Worm (Caenorhabditis elegans) whole organism, L1 larva: ENCODE results near the gene twk-9.

Experiments
- C16A3.4 ChIP-seq: fragments of 150-350 bp; optimal IDR thresholded peaks from 2 replicates; lab custom pipeline; 2014; ENCODE audit warnings: missing biosample characterization, missing genetic modification characterization
- Y116A8C.19 ChIP-seq: sonication (generic microtip); optimal IDR thresholded peaks from 2 replicates; lab custom pipeline; 2016; ENCODE audit warnings: missing compliant biosample characterization, missing genetic modification characterization, borderline replicate concordance
- aha-1 ChIP-seq: fragments of 150-350 bp; optimal IDR thresholded peaks from 2 replicates; lab custom pipeline; 2014; ENCODE audit warnings: missing biosample characterization, missing genetic modification characterization
- alr-1 ChIP-seq: fragments of 200-800 bp; sonication (Bioruptor generic); optimal IDR thresholded peaks from 2 replicates; lab custom pipeline; 2018; ENCODE audit warnings: borderline replicate concordance, mild to moderate bottlenecking, missing genetic modification characterization, missing compliant biosample characterization
- aly-2 ChIP-seq: fragments of 150-350 bp; optimal IDR thresholded peaks from 2 replicates; lab custom pipeline; 2014; ENCODE audit warnings: missing biosample characterization, missing genetic modification characterization
- ama-1 ChIP-seq: fragments of 150-350 bp; optimal IDR thresholded peaks from 2 replicates; lab custom pipeline; 2014
- blmp-1 ChIP-seq: fragments of 150-350 bp; optimal IDR thresholded peaks from 2 replicates; lab custom pipeline; 2014; ENCODE audit warnings: missing biosample characterization, missing genetic modification characterization
- ceh-63 ChIP-seq: fragments of 200-800 bp; sonication (Bioruptor generic); optimal IDR thresholded peaks from 2 replicates; lab custom pipeline; 2018; ENCODE audit warnings: mild to moderate bottlenecking, missing genetic modification characterization, missing compliant biosample characterization
- ceh-8 ChIP-seq: fragments of 200-800 bp; sonication (Bioruptor generic); optimal IDR thresholded peaks from 2 replicates; lab custom pipeline; 2018; ENCODE audit warnings: mild to moderate bottlenecking, missing genetic modification characterization, moderate library complexity, missing compliant biosample characterization
- ceh-82 ChIP-seq, 3 experiments: fragments of 150-350 bp in 1 of 3; sonication (generic microtip) in 2 of 3; optimal IDR thresholded peaks; 2 replicates each; lab custom pipeline; 2014 to 2017; ENCODE audit warnings: missing biosample characterization in 3 of 3, missing genetic modification characterization in 3 of 3
- dpl-1 ChIP-seq, 3 experiments: fragments of 150-350 bp in 2 of 3; sonication (generic microtip) in 1 of 3; optimal IDR thresholded peaks; 2 replicates each; lab custom pipeline; 2014 to 2017; ENCODE audit warnings: missing biosample characterization in 3 of 3, missing genetic modification characterization in 3 of 3, missing genetic modification reagents in 3 of 3
- efl-1 ChIP-seq, 4 experiments: fragments of 150-350 bp; optimal IDR thresholded peaks in 3 of 4; peaks in 1 of 4; 1 replicate in 1 of 4; 2 replicates in 3 of 4; lab custom pipeline; 2014; ENCODE audit warnings: missing biosample characterization in 2 of 4, missing genetic modification characterization in 2 of 4, missing genetic modification reagents in 2 of 4
- egl-27 ChIP-seq, 2 experiments: fragments of 150-350 bp in 1 of 2; sonication (generic microtip); optimal IDR thresholded peaks; 3 replicates each; lab custom pipeline; 2017 to 2018; ENCODE audit warnings: missing biosample characterization in 2 of 2, missing genetic modification characterization in 2 of 2, missing genetic modification reagents in 2 of 2
- elt-3 ChIP-seq, 6 experiments: fragments of 150-350 bp in 1 of 6; sonication (generic microtip); optimal IDR thresholded peaks; 2 replicates each; lab custom pipeline; 2017 to 2018; ENCODE audit warnings: missing biosample characterization in 6 of 6, missing genetic modification characterization in 6 of 6, inconsistent platforms in 1 of 6
- ets-5 ChIP-seq: fragments of 200-800 bp; sonication (Bioruptor generic); IDR thresholded peaks from 2 replicates; pipeline ENCODE4 v1.3.6; 2022; ENCODE audit warnings: missing genetic modification characterization, missing compliant biosample characterization
- fkh-4 ChIP-seq: sonication (generic microtip); optimal IDR thresholded peaks from 2 replicates; lab custom pipeline; 2016; ENCODE audit warnings: missing compliant biosample characterization, missing genetic modification characterization, borderline replicate concordance
- fkh-8 ChIP-seq: sonication (generic microtip); optimal IDR thresholded peaks from 2 replicates; lab custom pipeline; 2016; ENCODE audit warnings: mild to moderate bottlenecking, missing genetic modification characterization, missing compliant biosample characterization
- fos-1 ChIP-seq: fragments of 150-350 bp; optimal IDR thresholded peaks from 2 replicates; lab custom pipeline; 2014; ENCODE audit warnings: missing biosample characterization, missing genetic modification characterization
- grh-1 ChIP-seq: fragments of 200-800 bp; sonication (Bioruptor generic); IDR thresholded peaks from 2 replicates; pipeline ENCODE4 v1.3.6; 2022; ENCODE audit warnings: missing genetic modification reagents, missing genetic modification characterization, missing compliant biosample characterization
- hlh-17 ChIP-seq: fragments of 200-800 bp; sonication (Bioruptor generic); optimal IDR thresholded peaks from 2 replicates; lab custom pipeline; 2018; ENCODE audit warnings: missing genetic modification characterization, mild to moderate bottlenecking, missing compliant biosample characterization, moderate library complexity, borderline replicate concordance
- irx-1 ChIP-seq: sonication (generic microtip); optimal IDR thresholded peaks from 2 replicates; lab custom pipeline; 2016; ENCODE audit warnings: missing genetic modification characterization, missing compliant biosample characterization
- isw-1 ChIP-seq: fragments of 200-800 bp; sonication (Bioruptor generic); IDR thresholded peaks from 2 replicates; pipeline ENCODE4 v1.3.6; 2022; ENCODE audit warnings: missing genetic modification characterization, missing compliant biosample characterization
- jun-1 ChIP-seq: fragments of 150-350 bp; optimal IDR thresholded peaks from 2 replicates; lab custom pipeline; 2014; ENCODE audit warnings: missing biosample characterization, missing genetic modification reagents, missing genetic modification characterization
- lin-14 ChIP-seq: fragments of 200-800 bp; sonication (Bioruptor generic); optimal IDR thresholded peaks from 2 replicates; lab custom pipeline; 2018; ENCODE audit warnings: mild to moderate bottlenecking, missing genetic modification characterization, moderate library complexity, missing compliant biosample characterization
- lin-35 ChIP-seq, 2 experiments: fragments of 150-350 bp; optimal IDR thresholded peaks; 2 replicates each; lab custom pipeline; 2014; ENCODE audit warnings: missing biosample characterization in 2 of 2, missing genetic modification characterization in 2 of 2, missing genetic modification reagents in 2 of 2
- lsy-2 ChIP-seq, 2 experiments: fragments of 150-350 bp; optimal IDR thresholded peaks; 2 replicates each; lab custom pipeline; 2014; ENCODE audit warnings: missing biosample characterization in 2 of 2, missing genetic modification characterization in 2 of 2
- mdl-1 ChIP-seq, 2 experiments: fragments of 150-350 bp; optimal IDR thresholded peaks; 2 replicates each; lab custom pipeline; 2014 to 2017; ENCODE audit warnings: missing biosample characterization in 2 of 2, missing genetic modification characterization in 2 of 2, inconsistent platforms in 1 of 2
- mep-1 ChIP-seq: fragments of 150-350 bp; optimal IDR thresholded peaks from 2 replicates; lab custom pipeline; 2014; ENCODE audit warnings: missing biosample characterization, missing genetic modification characterization
- nhr-19 ChIP-seq: fragments of 200-800 bp; sonication (Bioruptor generic); conservative IDR thresholded peaks from 2 replicates; pipeline ENCODE4 v1.3.6; 2022; ENCODE audit warnings: missing genetic modification characterization, missing compliant biosample characterization
- nhr-20 ChIP-seq: sonication (generic microtip); optimal IDR thresholded peaks from 2 replicates; lab custom pipeline; 2016; ENCODE audit warnings: mild to moderate bottlenecking, missing genetic modification characterization, missing compliant biosample characterization
- nhr-237 ChIP-seq: fragments of 150-350 bp; optimal IDR thresholded peaks from 2 replicates; lab custom pipeline; 2014; ENCODE audit warnings: missing biosample characterization, missing genetic modification characterization
- nhr-28 ChIP-seq: fragments of 150-350 bp; optimal IDR thresholded peaks from 2 replicates; lab custom pipeline; 2014; ENCODE audit warnings: missing biosample characterization, missing genetic modification characterization
- nhr-47 ChIP-seq: sonication (generic microtip); optimal IDR thresholded peaks from 2 replicates; lab custom pipeline; 2016; ENCODE audit warnings: mild to moderate bottlenecking, missing genetic modification characterization, moderate library complexity, missing compliant biosample characterization
- nhr-85 ChIP-seq: sonication (generic microtip); peaks from one replicate; lab custom pipeline; 2016; ENCODE audit warnings: missing genetic modification characterization, inconsistent platforms, missing compliant biosample characterization
- nhr-90 ChIP-seq: sonication (generic microtip); optimal IDR thresholded peaks from 2 replicates; lab custom pipeline; 2016; ENCODE audit warnings: mild to moderate bottlenecking, missing genetic modification characterization, missing compliant biosample characterization; ENCODE audit not compliant: poor library complexity
- pag-3 ChIP-seq: sonication (generic microtip); optimal IDR thresholded peaks from 2 replicates; lab custom pipeline; 2017; ENCODE audit warnings: missing genetic modification characterization, mild to moderate bottlenecking, missing compliant biosample characterization, antibody characterized with exemption, borderline replicate concordance; ENCODE audit not compliant: insufficient read depth
- pax-3 ChIP-seq: fragments of 200-800 bp; sonication (Bioruptor generic); optimal IDR thresholded peaks from 2 replicates; lab custom pipeline; 2018; ENCODE audit warnings: mild to moderate bottlenecking, missing genetic modification characterization, moderate library complexity, missing compliant biosample characterization
- pqm-1 ChIP-seq: sonication (generic microtip); optimal IDR thresholded peaks from 3 replicates; lab custom pipeline; 2017; ENCODE audit warnings: missing biosample characterization, missing genetic modification characterization
- rnt-1 ChIP-seq: sonication (generic microtip); optimal IDR thresholded peaks from 2 replicates; lab custom pipeline; 2016; ENCODE audit warnings: mild to moderate bottlenecking, missing genetic modification characterization, moderate library complexity, missing compliant biosample characterization
- snpc-4 ChIP-seq: fragments of 150-350 bp; optimal IDR thresholded peaks from 2 replicates; lab custom pipeline; 2014; ENCODE audit warnings: missing biosample characterization, missing genetic modification characterization
- swsn-7 ChIP-seq: sonication (generic microtip); optimal IDR thresholded peaks from 2 replicates; lab custom pipeline; 2016; ENCODE audit warnings: missing genetic modification characterization, missing compliant biosample characterization
- tbx-2 ChIP-seq: sonication (generic microtip); optimal IDR thresholded peaks from 2 replicates; lab custom pipeline; 2016; ENCODE audit warnings: missing genetic modification characterization, missing compliant biosample characterization
- tlp-1 ChIP-seq: fragments of 150-350 bp; optimal IDR thresholded peaks from 2 replicates; lab custom pipeline; 2014; ENCODE audit warnings: missing biosample characterization, missing genetic modification characterization
- unc-62 ChIP-seq: fragments of 150-350 bp; optimal IDR thresholded peaks from 2 replicates; lab custom pipeline; 2014; ENCODE audit warnings: missing biosample characterization, missing genetic modification reagents, missing genetic modification characterization
- unc-86 ChIP-seq: sonication (generic microtip); optimal IDR thresholded peaks from 2 replicates; lab custom pipeline; 2016; ENCODE audit warnings: missing genetic modification characterization, missing compliant biosample characterization
- xbp-1 ChIP-seq: sonication (generic microtip); optimal IDR thresholded peaks from 2 replicates; lab custom pipeline; 2016; ENCODE audit warnings: missing genetic modification characterization, missing compliant biosample characterization
- zag-1 ChIP-seq: fragments of 150-350 bp; optimal IDR thresholded peaks from 2 replicates; lab custom pipeline; 2014; ENCODE audit warnings: missing biosample characterization, missing genetic modification characterization
- ztf-4 ChIP-seq: fragments of 150-350 bp; optimal IDR thresholded peaks from 2 replicates; lab custom pipeline; 2014; ENCODE audit warnings: missing biosample characterization, missing genetic modification characterization

The twk-9 gene

ce11 chrIV:9676535-9676934, 16.4 kb upstream of the twk-9 start (continued):
- TF ChIP-seq snpc-4 (tag; lab: Kevin White, UChicago), result no peak

ce11 chrIV:9677226-9677992, 15.6 kb upstream of the twk-9 start:
- TF ChIP-seq xbp-1 (tag; lab: Kevin White, UChicago) (peak; percentile 62), ama-1 (lab: Kevin White, UChicago) (no peak), nhr-19 (GFP tag; lab: Robert Waterston, UW) (peak; percentile 55), unc-86 (tag; lab: Kevin White, UChicago) (peak; percentile 65), irx-1 (tag; lab: Kevin White, UChicago) (peak; percentile 54), alr-1 (tag; lab: Kevin White, UChicago) (no peak), rnt-1 (tag; lab: Kevin White, UChicago) (peak; percentile 81), fkh-4 (no peak), fkh-8 (peak; percentile 19), Y116A8C.19 (tag; lab: Kevin White, UChicago) (no peak), egl-27 (tag; optimal IDR thresholded peaks at IDR 0.05; lab: Kevin White, UChicago) (peak; percentile 1 to 23), pag-3 (tag; lab: Kevin White, UChicago) (no peak), efl-1 (optimal IDR thresholded peaks at IDR 0.05; lab: Kevin White, UChicago) (peak; percentile 59 to 63), efl-1 (GFP tag; optimal IDR thresholded peaks at IDR 0.05 in 1 of 2; lab: Kevin White, UChicago) (peak; percentile 37 to 78), nhr-85 (tag; lab: Kevin White, UChicago) (peak; percentile 87), C16A3.4 (peak; percentile 17), hlh-17 (no peak), grh-1 (GFP tag; lab: Robert Waterston, UW) (0 out of 2 replicates have a peak, but pooled peaks have one; percentile 31), tlp-1 (tag; lab: Kevin White, UChicago) (no peak), ceh-8 (GFP tag; lab: Kevin White, UChicago) (no peak), fos-1 (tag; lab: Kevin White, UChicago) (peak; percentile 77), lin-35 (GFP tag; optimal IDR thresholded peaks at IDR 0.05; lab: Kevin White, UChicago) (peak; percentile 55 to 71), tbx-2 (tag; lab: Kevin White, UChicago) (peak; percentile 68), isw-1 (GFP tag; lab: Robert Waterston, UW) (peak; percentile 32; the same call in 1 of the 2 replicates), nhr-237 (tag; lab: Kevin White, UChicago) (peak; percentile 17), aly-2 (tag; lab: Kevin White, UChicago) (no peak), aha-1 (tag; lab: Kevin White, UChicago) (no peak), mdl-1 (tag; optimal IDR thresholded peaks at IDR 0.05; lab: Kevin White, UChicago) (peak; percentile 94 to 95), pqm-1 (tag; lab: Kevin White, UChicago) (peak; percentile 30), lsy-2 (tag; optimal IDR thresholded peaks at IDR 0.05; lab: Kevin White, UChicago) (peak; percentile 74 to 84), jun-1 (tag; lab: Kevin White, UChicago) (peak; percentile 38), mep-1 (tag; lab: Kevin White, UChicago) (peak; percentile 82), zag-1 (tag; lab: Kevin White, UChicago) (peak; percentile 37), ets-5 (GFP tag; lab: Robert Waterston, UW) (no peak), nhr-20 (tag; lab: Kevin White, UChicago) (peak; percentile 96), pax-3 (tag; lab: Kevin White, UChicago) (no peak), elt-3 (tag; optimal IDR thresholded peaks at IDR 0.05; lab: Kevin White, UChicago) (peak in 5 of 6 experiments; percentile 22 to 57 (median 40)), nhr-90 (tag; lab: Kevin White, UChicago) (peak; percentile 55), unc-62 (GFP tag; lab: Kevin White, UChicago) (no peak), nhr-28 (tag; lab: Kevin White, UChicago) (no peak), ceh-82 (tag; optimal IDR thresholded peaks at IDR 0.05; lab: Kevin White, UChicago) (peak; percentile 46 to 55 (median 48)), lin-14 (GFP tag; lab: Kevin White, UChicago) (peak; percentile 95), ztf-4 (peak; percentile 41), blmp-1 (tag; lab: Kevin White, UChicago) (peak; percentile 94), ceh-63 (no peak), swsn-7 (peak; percentile 69), nhr-47 (tag; lab: Kevin White, UChicago) (peak; percentile 77), dpl-1 (GFP tag; optimal IDR thresholded peaks at IDR 0.05; lab: Kevin White, UChicago) (peak; percentile 33 to 58 (median 50))
